Fruit fly (Drosophila melanogaster) whole organism, embryonic: Measurements from ENCODE around the gene CG13075.

Source experiments
- Asciz ChIP-seq: fragments of 200-800 bp; sonication (Bioruptor generic); optimal IDR thresholded peaks from 2 replicates; lab custom pipeline; 2017; ENCODE audit warnings: missing biosample characterization, mild to moderate bottlenecking, missing genetic modification characterization, missing genetic modification reagents
- BtbVII ChIP-seq: fragments of 200-800 bp; sonication (Bioruptor generic); optimal IDR thresholded peaks from 3 replicates; lab custom pipeline; 2017; ENCODE audit warnings: missing biosample characterization, mild to moderate bottlenecking, missing genetic modification characterization
- CG10147 ChIP-seq: fragments of 200-800 bp; sonication (Bioruptor generic); optimal IDR thresholded peaks from 2 replicates; lab custom pipeline; 2019; ENCODE audit warnings: missing biosample characterization, mild to moderate bottlenecking, missing genetic modification characterization, moderate library complexity
- CG10274 ChIP-seq: fragments of 200-800 bp; sonication (Bioruptor generic); optimal IDR thresholded peaks from 3 replicates; lab custom pipeline; 2017; ENCODE audit warnings: missing biosample characterization, mild to moderate bottlenecking, missing genetic modification characterization
- CG17186 ChIP-seq: fragments of 200-800 bp; sonication (Bioruptor generic); optimal IDR thresholded peaks from 3 replicates; lab custom pipeline; 2017; ENCODE audit warnings: missing biosample characterization, missing genetic modification reagents, missing genetic modification characterization
- CG2129 ChIP-seq: fragments of 200-800 bp; sonication (Bioruptor generic); IDR thresholded peaks from 2 replicates; pipeline ENCODE4 v1.3.6; 2022; ENCODE audit warnings: missing biosample characterization, missing genetic modification characterization; ENCODE audit not compliant: partially characterized antibody
- CG2889 ChIP-seq: fragments of 200-800 bp; sonication (Bioruptor generic); IDR thresholded peaks from 3 replicates; pipeline ENCODE4 v1.3.6; 2022; ENCODE audit warnings: missing biosample characterization, missing genetic modification characterization
- CG33557 ChIP-seq: fragments of 200-800 bp; sonication (Bioruptor generic); optimal IDR thresholded peaks from 2 replicates; lab custom pipeline; 2019; ENCODE audit warnings: missing biosample characterization, mild to moderate bottlenecking, missing genetic modification characterization, moderate library complexity
- CG34376 ChIP-seq: fragments of 200-800 bp; sonication (Bioruptor generic); optimal IDR thresholded peaks from 2 replicates; lab custom pipeline; 2018; ENCODE audit warnings: missing biosample characterization, mild to moderate bottlenecking, missing genetic modification characterization
- CG3726 ChIP-seq: fragments of 200-800 bp; sonication (Bioruptor generic); IDR thresholded peaks from 3 replicates; pipeline ENCODE4, ENCODE4 v1.3.6; 2022; ENCODE audit warnings: missing biosample characterization, missing genetic modification characterization
- CG3847 ChIP-seq: fragments of 200-800 bp; sonication (Bioruptor generic); IDR thresholded peaks from 2 replicates; pipeline ENCODE4 v1.3.6; 2022; ENCODE audit warnings: missing biosample characterization, missing genetic modification characterization
- CG4617 ChIP-seq: fragments of 200-800 bp; sonication (Bioruptor generic); optimal IDR thresholded peaks from 3 replicates; lab custom pipeline; 2016; ENCODE audit warnings: missing biosample characterization, missing genetic modification characterization, borderline replicate concordance
- CG5245 ChIP-seq: fragments of 200-800 bp; sonication (Bioruptor generic); optimal IDR thresholded peaks from 3 replicates; lab custom pipeline; 2016; ENCODE audit warnings: missing biosample characterization, missing genetic modification characterization
- CG8478 ChIP-seq: fragments of >200 bp; optimal IDR thresholded peaks from 2 replicates; lab custom pipeline; 2018
- CG8944 ChIP-seq: fragments of 200-800 bp; sonication (Bioruptor generic); optimal IDR thresholded peaks from 3 replicates; lab custom pipeline; 2016; ENCODE audit warnings: missing biosample characterization, missing genetic modification characterization
- CG9797 ChIP-seq: fragments of 200-800 bp; sonication (Bioruptor generic); optimal IDR thresholded peaks from 3 replicates; lab custom pipeline; 2018; ENCODE audit warnings: missing biosample characterization, mild to moderate bottlenecking, missing genetic modification characterization
- CHES-1-like ChIP-seq: fragments of 200-800 bp; sonication (Bioruptor generic); optimal IDR thresholded peaks from 2 replicates; lab custom pipeline; 2016; ENCODE audit warnings: missing biosample characterization, missing genetic modification characterization
- D19B ChIP-seq: fragments of 200-800 bp; sonication (Bioruptor generic); optimal IDR thresholded peaks from 2 replicates; lab custom pipeline; 2017; ENCODE audit warnings: missing biosample characterization, mild to moderate bottlenecking, missing genetic modification characterization
- Dp ChIP-seq: fragments of 200-800 bp; sonication (Bioruptor generic); optimal IDR thresholded peaks from 2 replicates; lab custom pipeline; 2018; ENCODE audit warnings: missing biosample characterization, mild to moderate bottlenecking, missing genetic modification characterization, moderate library complexity
- Elba2 ChIP-seq: fragments of 200-800 bp; sonication (Bioruptor generic); optimal IDR thresholded peaks from 3 replicates; lab custom pipeline; 2016; ENCODE audit warnings: missing biosample characterization, missing genetic modification characterization
- Hr3 ChIP-seq: fragments of 200-800 bp; sonication (Bioruptor generic); optimal IDR thresholded peaks from 3 replicates; lab custom pipeline; 2016; ENCODE audit warnings: missing biosample characterization, missing genetic modification characterization
- Lhr ChIP-seq: fragments of 200-800 bp; sonication (Bioruptor generic); optimal IDR thresholded peaks from 3 replicates; lab custom pipeline; 2017; ENCODE audit warnings: mild to moderate bottlenecking, missing biosample characterization, missing genetic modification reagents, missing genetic modification characterization
- Poxn ChIP-seq: fragments of 200-800 bp; sonication (Bioruptor generic); IDR thresholded peaks from 2 replicates; pipeline ENCODE4 v1.3.6; 2022; ENCODE audit warnings: missing biosample characterization, missing genetic modification characterization
- Six4 ChIP-seq: fragments of 200-800 bp; sonication (Bioruptor generic); optimal IDR thresholded peaks from 2 replicates; lab custom pipeline; 2016; ENCODE audit warnings: missing biosample characterization, missing genetic modification characterization
- Spps ChIP-seq: fragments of 200-800 bp; sonication (Bioruptor generic); optimal IDR thresholded peaks from 2 replicates; lab custom pipeline; 2018; ENCODE audit warnings: missing biosample characterization, mild to moderate bottlenecking, missing genetic modification characterization
- Stat92E ChIP-seq, 3 experiments: fragments of >200 bp in 2 of 3; fragments of 200-800 bp in 1 of 3; sonication (Bioruptor generic) in 1 of 3; optimal IDR thresholded peaks; 2 replicates each; lab custom pipeline; 2017 to 2019; ENCODE audit warnings: missing biosample characterization in 3 of 3, missing genetic modification characterization in 3 of 3, mild to moderate bottlenecking in 1 of 3, moderate library complexity in 1 of 3
- Usf ChIP-seq: fragments of 200-800 bp; sonication (Bioruptor generic); optimal IDR thresholded peaks from 2 replicates; lab custom pipeline; 2017; ENCODE audit warnings: missing genotype, missing biosample characterization, missing genetic modification characterization
- Xrp1 ChIP-seq: fragments of 200-800 bp; sonication (Bioruptor generic); IDR thresholded peaks from 2 replicates; pipeline ENCODE4 v1.3.6; 2022; ENCODE audit warnings: missing biosample characterization, missing genetic modification characterization
- ac ChIP-seq: fragments of 200-800 bp; sonication (Bioruptor generic); optimal IDR thresholded peaks from 3 replicates; lab custom pipeline; 2017; ENCODE audit warnings: missing biosample characterization, mild to moderate bottlenecking, missing genetic modification characterization
- cato ChIP-seq: fragments of 200-800 bp; sonication (Bioruptor generic); optimal IDR thresholded peaks from 2 replicates; lab custom pipeline; 2016; ENCODE audit warnings: missing biosample characterization, missing genetic modification characterization, borderline replicate concordance
- crol ChIP-seq: fragments of 200-800 bp; sonication (Bioruptor generic); IDR thresholded peaks from 2 replicates; pipeline ENCODE4 v1.3.6; 2022; ENCODE audit warnings: missing biosample characterization, missing genetic modification characterization
- danr ChIP-seq: fragments of 200-800 bp; sonication (Bioruptor generic); IDR thresholded peaks from 2 replicates; pipeline ENCODE4 v1.3.6; 2022; ENCODE audit warnings: missing biosample characterization, missing genetic modification characterization
- dati ChIP-seq: fragments of 200-800 bp; sonication (Bioruptor generic); IDR thresholded peaks from 2 replicates; pipeline ENCODE4 v1.3.6; 2022; ENCODE audit warnings: missing biosample characterization, missing genetic modification characterization
- emc ChIP-seq: fragments of 200-800 bp; sonication (Bioruptor generic); optimal IDR thresholded peaks from 2 replicates; lab custom pipeline; 2016; ENCODE audit warnings: missing biosample characterization, missing genetic modification characterization
- esg ChIP-seq: fragments of 200-800 bp; sonication (Bioruptor generic); conservative IDR thresholded peaks from 2 replicates; pipeline ENCODE4 v1.3.6; 2022; ENCODE audit warnings: missing biosample characterization, missing genetic modification characterization
- gem ChIP-seq: fragments of 200-800 bp; sonication (Bioruptor generic); optimal IDR thresholded peaks from 2 replicates; lab custom pipeline; 2019; ENCODE audit warnings: missing biosample characterization, mild to moderate bottlenecking, missing genetic modification characterization, moderate library complexity
- gfzf ChIP-seq: fragments of 200-800 bp; sonication (Bioruptor generic); optimal IDR thresholded peaks from 2 replicates; lab custom pipeline; 2016; ENCODE audit warnings: missing biosample characterization, mild to moderate bottlenecking, missing genetic modification characterization, moderate library complexity
- gro ChIP-seq: fragments of 200-800 bp; sonication (Bioruptor generic); optimal IDR thresholded peaks from 2 replicates; lab custom pipeline; 2016; ENCODE audit warnings: missing biosample characterization, missing genetic modification characterization
- hbn ChIP-seq: fragments of 200-800 bp; sonication (Bioruptor generic); IDR thresholded peaks from 2 replicates; pipeline ENCODE4 v1.3.6; 2022; ENCODE audit warnings: missing biosample characterization, missing genetic modification characterization; ENCODE audit not compliant: partially characterized antibody
- knrl ChIP-seq: fragments of 200-800 bp; sonication (Bioruptor generic); IDR thresholded peaks from 3 replicates; pipeline ENCODE4 v1.3.6; 2022; ENCODE audit warnings: missing biosample characterization, missing genetic modification characterization; ENCODE audit not compliant: partially characterized antibody
- nerfin-2 ChIP-seq: fragments of 200-800 bp; sonication (Bioruptor generic); IDR thresholded peaks from 2 replicates; pipeline ENCODE4 v1.3.6; 2022; ENCODE audit warnings: missing biosample characterization, missing genetic modification characterization; ENCODE audit not compliant: partially characterized antibody
- nmo ChIP-seq: fragments of 200-800 bp; sonication (Bioruptor generic); optimal IDR thresholded peaks from 2 replicates; lab custom pipeline; 2018; ENCODE audit warnings: missing biosample characterization, mild to moderate bottlenecking, missing genetic modification characterization, moderate library complexity
- pros ChIP-seq: fragments of 200-800 bp; sonication (Bioruptor generic); optimal IDR thresholded peaks from 3 replicates; lab custom pipeline; 2019; ENCODE audit warnings: missing biosample characterization, mild to moderate bottlenecking, missing genetic modification characterization, moderate library complexity
- pzg ChIP-seq: fragments of 200-800 bp; sonication (Bioruptor generic); optimal IDR thresholded peaks from 3 replicates; lab custom pipeline; 2018; ENCODE audit warnings: missing biosample characterization, mild to moderate bottlenecking, missing genetic modification characterization, moderate library complexity
- ro ChIP-seq: fragments of 200-800 bp; sonication (Bioruptor generic); IDR thresholded peaks from 2 replicates; pipeline ENCODE4 v1.3.6; 2022; ENCODE audit warnings: missing biosample characterization, missing genetic modification characterization
- row ChIP-seq: fragments of 200-800 bp; sonication (Bioruptor generic); IDR thresholded peaks from 3 replicates; pipeline ENCODE4 v1.3.6; 2022; ENCODE audit warnings: missing biosample characterization, missing genetic modification characterization
- schlank ChIP-seq: fragments of 200-800 bp; sonication (Bioruptor generic); optimal IDR thresholded peaks from 2 replicates; lab custom pipeline; 2018; ENCODE audit warnings: missing biosample characterization, mild to moderate bottlenecking, missing genetic modification characterization
- sqz ChIP-seq: fragments of 200-800 bp; sonication (Bioruptor generic); optimal IDR thresholded peaks from 3 replicates; lab custom pipeline; 2018; ENCODE audit warnings: missing biosample characterization, mild to moderate bottlenecking, missing genetic modification characterization
- tap ChIP-seq: fragments of 200-800 bp; optimal IDR thresholded peaks from 3 replicates; lab custom pipeline; 2019; ENCODE audit warnings: missing biosample characterization, mild to moderate bottlenecking, missing genetic modification characterization, moderate library complexity
- z ChIP-seq: fragments of 200-800 bp; sonication (Bioruptor generic); IDR thresholded peaks from 3 replicates; pipeline ENCODE4 v1.3.6; 2022; ENCODE audit warnings: missing biosample characterization, missing genetic modification characterization
- zfh2 ChIP-seq: fragments of 200-800 bp; sonication (Bioruptor generic); optimal IDR thresholded peaks from 2 replicates; lab custom pipeline; 2016; ENCODE audit warnings: missing biosample characterization, missing genetic modification characterization

CG13075 gene

dm6 chr3L:16090330-16090803, 6.6 kb downstream of the CG13075 start, which contains the start of the genes CG5235 and ClC-c (continued):
- TF ChIP-seq CG5245 (GFP tag; lab: Kevin White, UChicago) (no peak), emc (GFP tag; lab: Kevin White, UChicago) (no peak), pzg (peak; percentile 84), tap (tag; lab: Kevin White, UChicago) (no peak), CG34376 (peak; percentile 45), pros (GFP tag; lab: Kevin White, UChicago) (no peak), ac (GFP tag; lab: Kevin White, UChicago) (no peak), dati (GFP tag; lab: Robert Waterston, UW) (no peak), Dp (GFP tag; lab: Kevin White, UChicago) (peak; percentile 65), CG4617 (GFP tag; lab: Kevin White, UChicago) (peak; percentile 92), BtbVII (GFP tag; lab: Kevin White, UChicago) (no peak), gro (peak; percentile 25), gfzf (GFP tag; lab: Kevin White, UChicago) (peak; percentile 88), hbn (GFP tag; lab: Robert Waterston, UW) (peak; percentile 77), CG33557 (GFP tag; lab: Kevin White, UChicago) (no peak), Elba2 (GFP tag; lab: Kevin White, UChicago) (no peak), Xrp1 (GFP tag; lab: Robert Waterston, UW) (no peak), z (GFP tag; lab: Robert Waterston, UW) (no peak), row (peak; percentile 7; the same call in 1 of the 3 replicates), CHES-1-like (GFP tag; lab: Kevin White, UChicago) (peak; percentile 51), Asciz (GFP tag; lab: Kevin White, UChicago) (no peak), CG2129 (GFP tag; lab: Robert Waterston, UW) (no peak), CG3726 (GFP tag; lab: Robert Waterston, UW) (no peak), zfh2 (GFP tag; lab: Kevin White, UChicago) (no peak), gem (tag; lab: Kevin White, UChicago) (no peak), Spps (tag; lab: Kevin White, UChicago) (no peak), CG8478 (lab: Kevin White, UChicago) (no peak), esg (GFP tag; lab: Robert Waterston, UW) (no peak), sqz (GFP tag; lab: Kevin White, UChicago) (no peak), nerfin-2 (GFP tag; lab: Robert Waterston, UW) (peak; percentile 81), Stat92E (GFP tag; optimal IDR thresholded peaks at IDR 0.05; lab: Kevin White, UChicago) (peak in 1 of 3 experiments; percentile 46), cato (GFP tag; lab: Kevin White, UChicago) (no peak), CG2889 (GFP tag; lab: Robert Waterston, UW) (no peak), danr (GFP tag; lab: Robert Waterston, UW) (no peak), CG3847 (0 out of 2 replicates have a peak, but pooled peaks have one; percentile 12), Six4 (GFP tag; lab: Kevin White, UChicago) (no peak), ro (GFP tag; lab: Robert Waterston, UW) (no peak), CG10147 (GFP tag; lab: Kevin White, UChicago) (no peak), Poxn (GFP tag; lab: Robert Waterston, UW) (no peak), schlank (tag; lab: Kevin White, UChicago) (no peak), Hr3 (GFP tag; lab: Kevin White, UChicago) (no peak), nmo (GFP tag; lab: Kevin White, UChicago) (peak; percentile 26), Usf (GFP tag; lab: Kevin White, UChicago) (no peak), knrl (GFP tag; lab: Robert Waterston, UW) (peak; percentile 69), CG17186 (GFP tag; lab: Kevin White, UChicago) (peak; percentile 55), crol (GFP tag; lab: Robert Waterston, UW) (no peak), CG9797 (GFP tag; lab: Kevin White, UChicago) (peak; percentile 87), CG8944 (GFP tag; lab: Kevin White, UChicago) (no peak), D19B (no peak), Lhr (GFP tag; lab: Kevin White, UChicago) (peak; percentile 14), CG10274 (no peak)
